Worm (Caenorhabditis elegans) whole organism, L4/young adult: Measurements from ENCODE around the gene F20C5.11.

Experiments
- W03F9.2 ChIP-seq: fragments of 150-350 bp; optimal IDR thresholded peaks from 2 replicates; lab custom pipeline; 2014; ENCODE audit warnings: missing biosample characterization, missing genetic modification characterization
- him-1 ChIP-seq: sonication (generic microtip); optimal IDR thresholded peaks from 2 replicates; lab custom pipeline; 2016; ENCODE audit warnings: missing genotype, missing genetic modification reagents, missing genetic modification characterization, missing compliant biosample characterization

DNA sequence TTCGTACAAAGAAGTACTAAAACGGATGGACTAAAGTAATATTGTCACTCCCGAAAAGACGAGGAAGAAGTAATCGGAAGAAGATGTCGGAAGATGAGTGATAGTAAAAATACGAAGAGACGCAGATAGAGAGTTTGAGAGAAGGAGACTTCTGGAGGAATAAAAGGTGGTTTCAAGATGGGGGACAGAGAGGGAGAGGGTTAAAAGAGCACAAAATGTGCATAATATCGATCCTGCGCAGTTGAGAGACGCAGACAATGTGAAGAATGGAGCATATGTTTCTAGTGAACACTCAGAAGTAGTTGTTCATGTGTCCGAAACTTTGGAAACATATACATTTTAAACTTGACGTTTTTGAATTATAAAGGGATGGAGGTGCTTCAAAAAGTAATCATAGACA lies 675 bp upstream of the F20C5.11 start:
- TF ChIP-seq him-1 (tag; lab: Kevin White, UChicago) (no peak), W03F9.2 (tag; lab: Kevin White, UChicago) (no peak)
